Worm (Caenorhabditis elegans) whole organism, L1 larva: Measurements from ENCODE around the gene F25B5.5.

Source experiments
- aly-2 ChIP-seq: fragments of 150-350 bp; optimal IDR thresholded peaks from 2 replicates; lab custom pipeline; 2014; ENCODE audit warnings: missing biosample characterization, missing genetic modification characterization
- blmp-1 ChIP-seq: fragments of 150-350 bp; optimal IDR thresholded peaks from 2 replicates; lab custom pipeline; 2014; ENCODE audit warnings: missing biosample characterization, missing genetic modification characterization
- ceh-63 ChIP-seq: fragments of 200-800 bp; sonication (Bioruptor generic); optimal IDR thresholded peaks from 2 replicates; lab custom pipeline; 2018; ENCODE audit warnings: mild to moderate bottlenecking, missing genetic modification characterization, missing compliant biosample characterization
- ceh-82 ChIP-seq, 3 experiments: fragments of 150-350 bp in 1 of 3; sonication (generic microtip) in 2 of 3; optimal IDR thresholded peaks; 2 replicates each; lab custom pipeline; 2014 to 2017; ENCODE audit warnings: missing biosample characterization in 3 of 3, missing genetic modification characterization in 3 of 3
- fkh-10 ChIP-seq: sonication (generic microtip); optimal IDR thresholded peaks from 2 replicates; lab custom pipeline; 2017; ENCODE audit warnings: missing biosample characterization, missing genetic modification reagents, missing genetic modification characterization
- lin-39 ChIP-seq: fragments of 150-350 bp; optimal IDR thresholded peaks from 2 replicates; lab custom pipeline; 2014; ENCODE audit warnings: missing biosample characterization, missing genetic modification reagents, missing genetic modification characterization
- mep-1 ChIP-seq: fragments of 150-350 bp; optimal IDR thresholded peaks from 2 replicates; lab custom pipeline; 2014; ENCODE audit warnings: missing biosample characterization, missing genetic modification characterization
- nhr-11 ChIP-seq: fragments of 150-350 bp; optimal IDR thresholded peaks from 2 replicates; lab custom pipeline; 2014; ENCODE audit warnings: missing biosample characterization, missing genetic modification characterization
- nhr-237 ChIP-seq: fragments of 150-350 bp; optimal IDR thresholded peaks from 2 replicates; lab custom pipeline; 2014; ENCODE audit warnings: missing biosample characterization, missing genetic modification characterization
- pqm-1 ChIP-seq: sonication (generic microtip); optimal IDR thresholded peaks from 3 replicates; lab custom pipeline; 2017; ENCODE audit warnings: missing biosample characterization, missing genetic modification characterization
- skn-1 ChIP-seq: fragments of 150-350 bp; optimal IDR thresholded peaks from 2 replicates; lab custom pipeline; 2014; ENCODE audit warnings: missing biosample characterization, missing genetic modification characterization
- unc-130 ChIP-seq: fragments of 150-350 bp; optimal IDR thresholded peaks from 2 replicates; lab custom pipeline; 2017; ENCODE audit warnings: missing biosample characterization, missing genetic modification characterization, inconsistent platforms
- unc-86 ChIP-seq: sonication (generic microtip); optimal IDR thresholded peaks from 2 replicates; lab custom pipeline; 2016; ENCODE audit warnings: missing genetic modification characterization, missing compliant biosample characterization
- zag-1 ChIP-seq: fragments of 150-350 bp; optimal IDR thresholded peaks from 2 replicates; lab custom pipeline; 2014; ENCODE audit warnings: missing biosample characterization, missing genetic modification characterization

DNA sequence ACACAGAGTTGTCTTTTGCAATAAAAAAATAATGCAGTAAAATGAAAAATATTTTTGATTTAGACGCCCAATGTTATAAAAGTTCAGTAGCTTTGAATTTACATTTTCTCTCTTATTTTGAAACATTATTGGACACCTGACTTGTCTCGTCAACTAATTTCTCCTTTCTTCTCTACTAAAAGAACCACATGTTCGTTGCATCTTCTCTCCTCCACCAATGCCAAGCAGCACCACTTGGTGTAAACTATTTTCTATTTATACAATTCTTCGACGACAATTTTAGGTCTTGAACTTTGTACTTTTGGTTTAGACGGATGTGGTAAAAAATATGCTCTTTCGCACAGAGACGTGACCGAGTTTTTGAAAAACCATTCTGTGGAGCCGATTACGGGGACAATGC is 15.3 kb downstream of the F25B5.5 start:
- no peak for TF ChIP-seq blmp-1 (tag; lab: Kevin White, UChicago)
- no peak for TF ChIP-seq aly-2 (tag; lab: Kevin White, UChicago)
- no peak for TF ChIP-seq nhr-237 (tag; lab: Kevin White, UChicago)
- no peak for TF ChIP-seq ceh-63 (GFP tag; lab: Kevin White, UChicago)
- TF ChIP-seq fkh-10 (GFP tag; lab: Kevin White, UChicago) = no peak
- no peak for TF ChIP-seq pqm-1
- no peak for TF ChIP-seq nhr-11
- no peak for TF ChIP-seq mep-1 (tag; lab: Kevin White, UChicago)
- TF ChIP-seq zag-1 = no peak
- no peak for TF ChIP-seq unc-130 (tag; lab: Kevin White, UChicago)
- no peak for TF ChIP-seq lin-39 (tag; lab: Kevin White, UChicago)
- TF ChIP-seq unc-86 (tag; lab: Kevin White, UChicago) = no peak
- TF ChIP-seq skn-1 = no peak
- no peak for TF ChIP-seq ceh-82 (tag; optimal IDR thresholded peaks at IDR 0.05; lab: Kevin White, UChicago)
